Worm (Caenorhabditis elegans): ENCODE results near the gene Y38C1AA.7.

Gene Y38C1AA.7

DNA sequence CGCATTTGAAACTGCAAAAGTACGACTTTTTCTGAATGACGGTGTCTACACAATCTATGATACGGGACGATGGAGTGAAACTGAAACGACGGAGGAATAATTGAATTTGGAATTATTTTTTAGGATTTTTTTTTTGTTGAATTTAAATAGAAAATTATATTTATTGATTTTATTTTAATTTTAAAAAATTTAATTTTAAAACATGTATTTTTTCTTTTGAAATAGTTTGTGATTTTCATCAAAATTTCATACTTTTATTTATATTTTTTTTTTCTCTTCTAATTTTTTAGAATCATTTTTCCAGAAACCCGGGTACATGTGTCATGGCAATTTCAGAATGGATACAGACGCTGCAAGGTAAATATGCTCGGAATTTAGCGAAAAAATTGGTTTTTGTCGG, 49.1 kb downstream of the Y38C1AA.7 start, which contains the start of gene Y38C1AA.1:
Gene Y38C1AA.1, plus strand, starts transcription at position 301 of the 400 bp plus-strand sequence.
- no peak for TF ChIP-seq nhr-77 (tag; optimal IDR thresholded peaks at IDR 0.05)
- TF ChIP-seq fos-1 (tag; optimal IDR thresholded peaks at IDR 0.05) = no peak
- TF ChIP-seq sem-4 (tag; optimal IDR thresholded peaks at IDR 0.05) = no peak
- TF ChIP-seq nhr-12 (tag; optimal IDR thresholded peaks at IDR 0.05) = no peak
- no peak for TF ChIP-seq blmp-1 (tag; optimal IDR thresholded peaks at IDR 0.05; ENCODE audit: insufficient read depth)
- TF ChIP-seq C34F6.9 (tag; optimal IDR thresholded peaks at IDR 0.05) = no peak
- no peak for TF ChIP-seq R02D3.7 (tag; optimal IDR thresholded peaks at IDR 0.05)
- TF ChIP-seq lsy-2 (tag; optimal IDR thresholded peaks at IDR 0.05) = no peak
- no peak for TF ChIP-seq nhr-11 (tag; optimal IDR thresholded peaks at IDR 0.05)
- TF ChIP-seq peb-1 (tag; optimal IDR thresholded peaks at IDR 0.05) = no peak
- TF ChIP-seq nhr-237 (tag; optimal IDR thresholded peaks at IDR 0.05) = no peak
- no peak for TF ChIP-seq crh-2 (tag; optimal IDR thresholded peaks at IDR 0.05)
- TF ChIP-seq mab-5 (tag; optimal IDR thresholded peaks at IDR 0.05) = no peak
- TF ChIP-seq ZK546.5 (tag; optimal IDR thresholded peaks at IDR 0.05) = no peak

Measured in whole organism, L2 larva.